Worm (Caenorhabditis elegans): ENCODE measurements around the gene nhr-162.
A peak's percentile ranks its signal among the peaks of the same experiment; 100 is the strongest.

The nhr-162 gene

DNA sequence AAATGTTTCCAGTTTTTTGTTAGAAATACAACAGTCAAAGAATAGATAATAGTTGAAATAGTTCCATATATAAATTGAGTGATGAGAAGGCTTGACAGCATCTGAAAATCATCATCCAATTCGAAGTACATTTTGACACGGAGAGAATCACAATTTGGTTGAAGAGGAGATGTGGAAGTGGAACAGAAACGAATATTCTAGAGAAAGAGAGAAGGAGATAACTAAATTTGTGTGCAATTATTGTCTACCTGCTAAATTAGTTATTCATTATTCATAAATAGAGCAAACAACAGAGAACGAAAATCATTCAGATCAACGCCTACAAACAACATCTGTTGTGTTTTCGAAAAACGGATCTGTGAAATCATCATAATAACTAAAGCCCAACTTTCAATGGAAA lies 37.9 kb downstream of the nhr-162 start, which contains the start of gene srg-31:
Gene srg-31, minus strand, starts transcription at position 101 of the 400 bp plus-strand sequence.
- no peak for TF ChIP-seq dmd-6 (GFP tag; IDR thresholded peaks at IDR 0.05)
- TF ChIP-seq unc-62 (GFP tag; optimal IDR thresholded peaks at IDR 0.05 in 1 of 2): peak in 1 of 2 experiments; percentile 51
- TF ChIP-seq unc-62 (tag; optimal IDR thresholded peaks at IDR 0.05): no peak

DNA sequence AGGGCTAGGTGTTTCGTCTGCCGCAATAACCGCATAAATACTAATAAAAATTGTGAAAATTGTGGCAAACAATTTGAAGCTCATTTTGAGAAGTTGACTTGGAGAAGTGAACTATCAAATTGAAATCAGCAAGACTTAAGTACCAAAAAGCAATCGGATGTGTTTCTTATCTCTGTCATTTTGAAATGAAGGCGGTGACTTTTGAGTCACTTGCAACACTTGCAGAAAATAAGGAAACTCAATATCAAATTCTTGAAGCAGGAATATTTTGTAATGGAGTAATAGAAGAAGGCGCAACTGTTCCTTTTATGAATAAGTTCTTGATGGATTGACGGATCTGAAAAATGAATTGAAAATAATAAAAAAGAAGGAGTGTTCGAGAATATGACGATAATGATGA lies 40.4 kb downstream of the nhr-162 start, which contains the start of gene T07H8.11:
Gene T07H8.11, minus strand, starts transcription at position 101 of the 400 bp plus-strand sequence.
- no peak for TF ChIP-seq nhr-237 (tag; optimal IDR thresholded peaks at IDR 0.05)
- no peak for TF ChIP-seq cey-2 (tag; optimal IDR thresholded peaks at IDR 0.05; ENCODE audit: borderline replicate concordance, insufficient read depth)
- TF ChIP-seq nhr-76 (tag; optimal IDR thresholded peaks at IDR 0.05): no peak
- no peak for TF ChIP-seq nhr-11 (tag; optimal IDR thresholded peaks at IDR 0.05)
- TF ChIP-seq Y75B8A.6 (GFP tag; IDR thresholded peaks at IDR 0.05): no peak
- no peak for TF ChIP-seq ztf-7 (tag; optimal IDR thresholded peaks at IDR 0.05)
- TF ChIP-seq F10B5.3 (tag; optimal IDR thresholded peaks at IDR 0.05): no peak
- no peak for TF ChIP-seq unc-39 (tag; optimal IDR thresholded peaks at IDR 0.05)
- no peak for TF ChIP-seq lin-39 (tag; optimal IDR thresholded peaks at IDR 0.05)
- TF ChIP-seq attf-4 (tag; optimal IDR thresholded peaks at IDR 0.05): no peak
- TF ChIP-seq dpl-1 (GFP tag; optimal IDR thresholded peaks at IDR 0.05): no peak
- no peak for TF ChIP-seq F49E8.2 (tag; optimal IDR thresholded peaks at IDR 0.05; ENCODE audit: borderline replicate concordance)
- no peak for TF ChIP-seq fkh-10 (GFP tag; optimal IDR thresholded peaks at IDR 0.05)
- no peak for TF ChIP-seq dmd-6 (GFP tag; IDR thresholded peaks at IDR 0.05)
- no peak for TF ChIP-seq rbr-2 (tag; optimal IDR thresholded peaks at IDR 0.05)
- no peak for TF ChIP-seq egl-27 (tag; optimal IDR thresholded peaks at IDR 0.05)
- no peak for TF ChIP-seq spr-1 (tag; optimal IDR thresholded peaks at IDR 0.05)
- no peak for TF ChIP-seq zfp-2 (tag; optimal IDR thresholded peaks at IDR 0.05)
- no peak for TF ChIP-seq nhr-10 (tag; optimal IDR thresholded peaks at IDR 0.05)

DNA sequence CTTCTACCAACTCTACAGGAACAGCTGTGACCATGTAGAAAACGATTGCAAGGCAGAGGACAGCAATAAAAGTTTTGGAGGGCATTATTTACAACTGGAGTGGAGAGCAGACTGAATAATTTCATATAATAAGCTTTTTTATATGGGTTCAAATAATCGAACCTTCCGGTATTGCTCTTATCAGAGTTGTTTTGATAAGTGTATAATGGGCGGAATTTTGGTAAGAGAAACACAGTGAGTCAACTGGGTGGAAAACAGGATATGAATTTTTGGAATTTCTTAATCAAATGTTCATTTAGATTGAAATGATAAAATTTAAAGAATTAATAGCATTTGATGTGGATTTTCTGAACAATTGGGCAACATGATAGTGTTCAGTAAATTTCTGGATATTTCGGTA lies 41.9 kb downstream of the nhr-162 start, which contains the start of gene Y57E12B.11:
Gene Y57E12B.11, minus strand, starts transcription at position 101 of the 400 bp plus-strand sequence.
- no peak for TF ChIP-seq lsy-2 (tag; optimal IDR thresholded peaks at IDR 0.05)
- TF ChIP-seq ceh-28 (tag; optimal IDR thresholded peaks at IDR 0.05): no peak
- no peak for TF ChIP-seq aly-2 (tag; optimal IDR thresholded peaks at IDR 0.05)
- no peak for TF ChIP-seq duxl-1 (tag; optimal IDR thresholded peaks at IDR 0.05; ENCODE audit: poor library complexity)
- no peak for TF ChIP-seq pqm-1 (tag; optimal IDR thresholded peaks at IDR 0.05)
- TF ChIP-seq F37D6.2 (tag; optimal IDR thresholded peaks at IDR 0.05): no peak
- TF ChIP-seq lin-13 (GFP tag; optimal IDR thresholded peaks at IDR 0.05): no peak
- TF ChIP-seq daf-19 (GFP tag; conservative IDR thresholded peaks at IDR 0.05): no peak
- no peak for TF ChIP-seq ceh-32 (tag; optimal IDR thresholded peaks at IDR 0.05; ENCODE audit: poor library complexity)
- no peak for TF ChIP-seq nhr-111 (GFP tag; optimal IDR thresholded peaks at IDR 0.05)
- no peak for TF ChIP-seq lin-29 (GFP tag; IDR thresholded peaks at IDR 0.05)
- no peak for TF ChIP-seq mep-1 (tag; optimal IDR thresholded peaks at IDR 0.05)
- no peak for TF ChIP-seq Y5F2A.4 (GFP tag; optimal IDR thresholded peaks at IDR 0.05)
- no peak for TF ChIP-seq nhr-25 (tag; optimal IDR thresholded peaks at IDR 0.05; ENCODE audit: borderline replicate concordance, insufficient read depth)
- no peak for TF ChIP-seq T20F7.1 (GFP tag; optimal IDR thresholded peaks at IDR 0.05)
- no peak for TF ChIP-seq ceh-20 (GFP tag; IDR thresholded peaks at IDR 0.05)
- no peak for TF ChIP-seq nhr-11 (tag; optimal IDR thresholded peaks at IDR 0.05)

DNA sequence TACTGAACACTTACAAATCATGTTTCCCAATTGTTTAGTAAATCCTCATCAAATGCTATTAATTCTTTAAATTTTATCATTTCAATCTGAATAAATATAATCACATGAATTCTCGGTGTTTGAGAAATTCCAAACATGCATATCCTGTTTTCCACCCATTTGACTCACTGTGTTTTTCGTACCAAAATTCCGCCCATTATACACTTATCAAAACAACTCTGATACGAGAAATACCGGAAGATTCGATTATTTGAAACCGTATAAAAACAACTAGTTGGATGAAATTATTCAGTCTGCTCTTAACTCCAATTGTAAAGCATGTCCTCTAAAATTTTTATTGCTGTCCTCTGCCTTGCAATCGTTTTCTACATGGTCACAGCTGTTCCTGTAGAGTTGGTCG lies 43.4 kb downstream of the nhr-162 start, which contains the start of gene Y57E12B.1:
Gene Y57E12B.1, plus strand, starts transcription at position 301 of the 400 bp plus-strand sequence.
- no peak for TF ChIP-seq egl-27 (tag; optimal IDR thresholded peaks at IDR 0.05)
- no peak for TF ChIP-seq F49E8.2 (tag; optimal IDR thresholded peaks at IDR 0.05; ENCODE audit: borderline replicate concordance)
- TF ChIP-seq madf-9 (GFP tag; conservative IDR thresholded peaks at IDR 0.05): no peak
- no peak for TF ChIP-seq unc-39 (tag; optimal IDR thresholded peaks at IDR 0.05)
- no peak for TF ChIP-seq rbr-2 (tag; optimal IDR thresholded peaks at IDR 0.05)
- TF ChIP-seq ceh-20 (GFP tag; IDR thresholded peaks at IDR 0.05): no peak
- no peak for TF ChIP-seq unc-62 (GFP tag; optimal IDR thresholded peaks at IDR 0.05 in 1 of 2)
- no peak for TF ChIP-seq unc-62 (tag; optimal IDR thresholded peaks at IDR 0.05)
- no peak for TF ChIP-seq arid-1 (GFP tag; conservative IDR thresholded peaks at IDR 0.05)
- TF ChIP-seq nhr-28 (tag; optimal IDR thresholded peaks at IDR 0.05): no peak
- no peak for TF ChIP-seq Y75B8A.6 (GFP tag; IDR thresholded peaks at IDR 0.05)
- TF ChIP-seq jun-1 (tag; optimal IDR thresholded peaks at IDR 0.05): no peak
- no peak for TF ChIP-seq nhr-237 (tag; optimal IDR thresholded peaks at IDR 0.05)
- TF ChIP-seq zip-11 (GFP tag; IDR thresholded peaks at IDR 0.05): no peak
